Fruit fly (Drosophila melanogaster) whole organism, prepupa: ENCODE data around the gene CG46280.

Experiments used
- CG11294 ChIP-seq: fragments of 200-800 bp; sonication (Bioruptor generic); IDR thresholded peaks from 2 replicates; pipeline ENCODE4 v1.3.6; 2022; ENCODE audit warnings: missing biosample characterization, missing genetic modification characterization
- CG11762 ChIP-seq: fragments of 200-800 bp; sonication (Bioruptor generic); optimal IDR thresholded peaks from 3 replicates; lab custom pipeline; 2016; ENCODE audit warnings: missing biosample characterization, missing genetic modification characterization; ENCODE audit not compliant: insufficient read depth
- CG15336 ChIP-seq: fragments of 200-800 bp; sonication (Bioruptor generic); IDR thresholded peaks from 2 replicates; pipeline ENCODE4 v1.3.6; 2022; ENCODE audit warnings: missing biosample characterization, missing genetic modification characterization
- CG3032 ChIP-seq: fragments of 200-800 bp; optimal IDR thresholded peaks from 2 replicates; lab custom pipeline; 2019; ENCODE audit warnings: missing biosample characterization, mild to moderate bottlenecking, missing genetic modification characterization, moderate library complexity
- CG31627 ChIP-seq: fragments of 200-800 bp; sonication (Bioruptor generic); optimal IDR thresholded peaks from 3 replicates; lab custom pipeline; 2016; ENCODE audit warnings: missing biosample characterization, missing genetic modification characterization
- CG32006 ChIP-seq: fragments of 200-800 bp; sonication (Bioruptor generic); optimal IDR thresholded peaks from 3 replicates; lab custom pipeline; 2017; ENCODE audit warnings: missing biosample characterization, mild to moderate bottlenecking, missing genetic modification characterization
- CG3919 ChIP-seq: fragments of 200-800 bp; sonication (Bioruptor generic); optimal IDR thresholded peaks from 3 replicates; lab custom pipeline; 2016; ENCODE audit warnings: missing biosample characterization, missing genetic modification characterization
- CG4318 ChIP-seq: fragments of 200-800 bp; sonication (Bioruptor generic); optimal IDR thresholded peaks from 3 replicates; lab custom pipeline; 2017; ENCODE audit warnings: missing biosample characterization, mild to moderate bottlenecking, missing genetic modification characterization
- CG6163 ChIP-seq: fragments of 200-800 bp; sonication (Bioruptor generic); IDR thresholded peaks from 3 replicates; pipeline ENCODE4 v1.3.6; 2022; ENCODE audit warnings: missing biosample characterization, missing genetic modification characterization
- CG6792 ChIP-seq: fragments of 200-800 bp; sonication (Bioruptor generic); optimal IDR thresholded peaks from 3 replicates; lab custom pipeline; 2016; ENCODE audit warnings: missing biosample characterization, missing genetic modification characterization
- CG8319 ChIP-seq: fragments of 200-800 bp; sonication (Bioruptor generic); optimal IDR thresholded peaks from 3 replicates; lab custom pipeline; 2016; ENCODE audit warnings: missing biosample characterization, missing genetic modification characterization
- CG8632 ChIP-seq: fragments of 200-800 bp; sonication (Bioruptor generic); optimal IDR thresholded peaks from 3 replicates; lab custom pipeline; 2016; ENCODE audit warnings: missing biosample characterization, missing genetic modification characterization
- CG9139 ChIP-seq: fragments of 200-800 bp; sonication (Bioruptor generic); optimal IDR thresholded peaks from 3 replicates; lab custom pipeline; 2017; ENCODE audit warnings: missing biosample characterization, mild to moderate bottlenecking, missing genetic modification characterization
- Eip78C ChIP-seq: fragments of 200-800 bp; sonication (Bioruptor generic); peaks from one replicate; lab custom pipeline; 2016; ENCODE audit warnings: missing biosample characterization, missing genetic modification characterization
- Ets96B ChIP-seq: fragments of 200-800 bp; optimal IDR thresholded peaks from 2 replicates; lab custom pipeline; 2019; ENCODE audit warnings: missing biosample characterization, mild to moderate bottlenecking, missing genetic modification characterization, moderate library complexity
- Gug ChIP-seq: fragments of 200-800 bp; sonication (Bioruptor generic); IDR thresholded peaks from 2 replicates; pipeline ENCODE4 v1.3.6; 2022; ENCODE audit warnings: missing biosample characterization, missing genetic modification characterization
- Met ChIP-seq: fragments of 200-800 bp; sonication (Bioruptor generic); optimal IDR thresholded peaks from 3 replicates; lab custom pipeline; 2016; ENCODE audit warnings: missing biosample characterization, missing genetic modification characterization
- OdsH ChIP-seq: fragments of 200-800 bp; sonication (Bioruptor generic); optimal IDR thresholded peaks from 3 replicates; lab custom pipeline; 2016; ENCODE audit warnings: missing biosample characterization, missing genetic modification characterization
- Sox14 ChIP-seq: fragments of 200-800 bp; sonication (Bioruptor generic); optimal IDR thresholded peaks from 3 replicates; lab custom pipeline; 2016; ENCODE audit warnings: missing biosample characterization, missing genetic modification characterization
- cyc ChIP-seq: fragments of 200-800 bp; sonication (Bioruptor generic); optimal IDR thresholded peaks from 3 replicates; lab custom pipeline; 2016; ENCODE audit warnings: missing biosample characterization, missing genetic modification characterization
- dac ChIP-seq: fragments of 200-800 bp; sonication (Bioruptor generic); optimal IDR thresholded peaks from 2 replicates; lab custom pipeline; 2017; ENCODE audit warnings: missing biosample characterization, mild to moderate bottlenecking, missing genetic modification characterization
- eg ChIP-seq: fragments of 200-800 bp; sonication (Bioruptor generic); IDR thresholded peaks from 3 replicates; pipeline ENCODE4 v1.3.6; 2022; ENCODE audit warnings: missing biosample characterization, missing genetic modification characterization
- esn ChIP-seq: fragments of 200-800 bp; sonication (Bioruptor generic); optimal IDR thresholded peaks from 2 replicates; lab custom pipeline; 2016; ENCODE audit warnings: missing biosample characterization, mild to moderate bottlenecking, missing genetic modification characterization, moderate library complexity
- fd85E ChIP-seq: fragments of 200-800 bp; sonication (Bioruptor generic); optimal IDR thresholded peaks from 3 replicates; lab custom pipeline; 2016; ENCODE audit warnings: missing biosample characterization, missing genetic modification characterization
- fkh ChIP-seq: fragments of 200-800 bp; sonication (Bioruptor generic); optimal IDR thresholded peaks from 3 replicates; lab custom pipeline; 2017; ENCODE audit warnings: missing biosample characterization, mild to moderate bottlenecking, missing genetic modification characterization, moderate library complexity
- lz ChIP-seq: fragments of 200-800 bp; sonication (Bioruptor generic); optimal IDR thresholded peaks from 3 replicates; lab custom pipeline; 2016; ENCODE audit warnings: missing biosample characterization, missing genetic modification characterization
- net ChIP-seq: fragments of 200-800 bp; sonication (Bioruptor generic); optimal IDR thresholded peaks from 3 replicates; lab custom pipeline; 2016; ENCODE audit warnings: missing biosample characterization, missing genetic modification characterization
- pdm3 ChIP-seq: fragments of 200-800 bp; sonication (Bioruptor generic); optimal IDR thresholded peaks from 3 replicates; lab custom pipeline; 2016; ENCODE audit warnings: missing biosample characterization, missing genetic modification characterization
- salr ChIP-seq, 2 experiments: fragments of 200-800 bp; sonication (Bioruptor generic); optimal IDR thresholded peaks; 3 replicates each; lab custom pipeline; 2016 to 2018; ENCODE audit warnings: missing biosample characterization in 2 of 2, missing genetic modification characterization in 2 of 2, mild to moderate bottlenecking in 1 of 2
- spab ChIP-seq: fragments of 200-800 bp; sonication (Bioruptor generic); optimal IDR thresholded peaks from 2 replicates; lab custom pipeline; 2017; ENCODE audit warnings: missing biosample characterization, mild to moderate bottlenecking, missing genetic modification characterization, missing genetic modification reagents
- ss ChIP-seq, 2 experiments: fragments of 200-800 bp; sonication (Bioruptor generic); optimal IDR thresholded peaks; 2 replicates in 1 of 2; 3 replicates in 1 of 2; lab custom pipeline; 2017 to 2018; ENCODE audit warnings: mild to moderate bottlenecking in 2 of 2, missing biosample characterization in 2 of 2, missing genetic modification characterization in 2 of 2, moderate library complexity in 1 of 2
- svp ChIP-seq: fragments of 200-800 bp; sonication (Bioruptor generic); peaks from one replicate; lab custom pipeline; 2016; ENCODE audit warnings: missing biosample characterization, missing genetic modification characterization
- topi ChIP-seq: fragments of 200-800 bp; sonication (Bioruptor generic); optimal IDR thresholded peaks from 3 replicates; lab custom pipeline; 2016; ENCODE audit warnings: missing biosample characterization, missing genetic modification characterization

CG46280 gene

dm6 chr3R:13065180-13065757 lies 34.8 kb upstream of the CG46280 start:
- no peak for TF ChIP-seq fd85E (GFP tag; lab: Kevin White, UChicago)
- TF ChIP-seq CG9139 (GFP tag; lab: Kevin White, UChicago): no peak
- TF ChIP-seq fkh: peak; percentile 21
- no peak for TF ChIP-seq esn (GFP tag; lab: Kevin White, UChicago)
- TF ChIP-seq Gug (GFP tag; lab: Robert Waterston, UW): no peak
- no peak for TF ChIP-seq lz
- no peak for TF ChIP-seq spab (GFP tag; lab: Kevin White, UChicago)
- TF ChIP-seq Met (GFP tag; lab: Kevin White, UChicago): no peak

DNA sequence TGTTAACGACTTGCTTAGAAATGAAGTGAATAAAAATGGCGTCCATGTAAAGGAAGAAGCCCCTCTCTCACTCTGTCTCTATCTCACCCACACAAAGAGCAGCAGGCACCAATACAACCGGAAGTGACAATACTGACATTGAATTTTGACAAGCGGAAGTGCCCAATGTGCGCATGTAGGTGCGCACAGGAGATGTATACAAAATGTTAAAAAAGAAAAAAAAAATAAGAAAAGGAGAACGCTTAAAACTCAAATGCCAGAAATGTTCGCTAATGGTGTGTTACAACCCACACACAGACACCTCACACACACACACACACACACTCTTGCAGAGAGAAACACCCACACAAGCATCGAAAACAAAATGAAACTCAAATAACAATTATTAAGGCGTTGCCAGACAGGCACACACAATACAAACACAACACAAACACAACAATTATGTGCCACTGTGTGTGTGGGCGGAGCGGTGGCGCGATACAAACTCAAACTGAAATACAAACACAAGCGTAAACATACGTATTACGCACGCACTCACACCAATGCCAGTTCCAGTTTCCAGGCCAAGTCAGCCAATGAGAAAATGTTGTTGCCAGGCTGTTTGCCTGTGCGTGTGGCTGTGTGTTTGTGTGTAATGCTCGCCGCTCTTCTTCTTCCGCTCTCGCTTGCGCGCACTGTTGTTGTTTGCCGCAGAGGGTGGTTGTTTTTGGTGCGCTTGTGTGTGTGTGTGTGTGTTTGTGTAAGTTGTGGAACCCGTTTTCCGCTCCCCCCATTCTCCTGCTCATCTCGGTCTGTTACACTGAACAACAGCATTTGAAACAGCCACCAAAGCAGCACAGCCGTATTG lies 33.5 kb upstream of the CG46280 start:
- TF ChIP-seq CG11294 (GFP tag; lab: Robert Waterston, UW): no peak
- TF ChIP-seq net (GFP tag; lab: Kevin White, UChicago): no peak
- no peak for TF ChIP-seq CG31627 (GFP tag; lab: Kevin White, UChicago)
- no peak for TF ChIP-seq esn (GFP tag; lab: Kevin White, UChicago)
- peak; percentile 25; the same call in 1 of the 3 replicates for TF ChIP-seq CG6163 (GFP tag; lab: Robert Waterston, UW)
- TF ChIP-seq salr (GFP tag; optimal IDR thresholded peaks at IDR 0.05; lab: Kevin White, UChicago): no peak
- peak; percentile 8; the same call in 1 of the 3 replicates for TF ChIP-seq eg (GFP tag; lab: Robert Waterston, UW)
- no peak for TF ChIP-seq CG8632 (GFP tag; lab: Kevin White, UChicago)
- TF ChIP-seq Gug (GFP tag; lab: Robert Waterston, UW): no peak
- TF ChIP-seq svp: no peak
- TF ChIP-seq CG4318 (GFP tag; lab: Kevin White, UChicago): no peak
- peak; percentile 49 for TF ChIP-seq CG32006
- TF ChIP-seq CG8319 (GFP tag; lab: Kevin White, UChicago): no peak
- peak; percentile 48 for TF ChIP-seq Eip78C (GFP tag; lab: Kevin White, UChicago)
- TF ChIP-seq fkh: peak; percentile 96
- no peak for TF ChIP-seq cyc (GFP tag; lab: Kevin White, UChicago)
- peak; percentile 36 to 54 for TF ChIP-seq ss (GFP tag; optimal IDR thresholded peaks at IDR 0.05; lab: Kevin White, UChicago)
- TF ChIP-seq Ets96B (tag; lab: Kevin White, UChicago): no peak
- no peak for TF ChIP-seq Met (GFP tag; lab: Kevin White, UChicago)
- no peak for TF ChIP-seq CG3032 (tag; lab: Kevin White, UChicago)
- peak; percentile 3 for TF ChIP-seq CG6792 (GFP tag; lab: Kevin White, UChicago)
- TF ChIP-seq Sox14 (GFP tag; lab: Kevin White, UChicago): no peak
- TF ChIP-seq, all 60 proteins: peak for 7

DNA sequence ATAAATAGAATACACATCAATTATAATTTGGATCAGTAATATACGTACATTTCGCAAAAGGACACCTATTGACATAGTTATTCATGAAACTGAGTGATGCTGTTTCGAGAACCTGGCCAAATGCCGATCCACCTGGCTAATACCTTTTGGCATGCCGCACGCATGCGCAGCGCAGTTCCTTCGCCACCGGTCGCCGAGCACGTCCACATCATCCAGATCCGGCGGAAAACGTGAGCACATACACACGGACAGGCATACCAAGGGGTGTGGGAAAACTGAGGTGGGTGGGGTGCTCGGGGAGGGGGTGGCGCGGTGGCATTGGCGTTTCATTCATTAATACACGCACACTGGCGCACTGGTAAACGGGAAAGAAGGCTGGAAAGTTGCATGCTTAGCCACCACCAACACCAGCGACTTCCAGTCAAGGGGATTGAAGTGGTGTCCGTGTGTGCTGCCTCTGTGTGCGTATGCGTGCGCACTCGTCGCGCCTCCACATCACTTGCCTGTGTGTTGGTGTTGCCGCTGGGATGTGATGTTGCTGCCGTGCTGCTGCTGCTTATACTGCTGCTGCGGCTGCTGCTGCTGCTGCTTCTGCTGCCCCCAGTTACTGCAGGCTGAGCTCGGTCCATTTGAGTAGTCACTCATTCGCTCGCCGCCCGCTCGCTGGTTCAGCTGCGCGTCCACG lies 26.8 kb upstream of the CG46280 start, which contains the start of gene sim:
Gene sim (plus strand): TSS at position 635 of the 685 bp plus-strand sequence.
- no peak for TF ChIP-seq Ets96B (tag; lab: Kevin White, UChicago)
- no peak for TF ChIP-seq topi
- peak in 1 of 2 experiments; percentile 42 for TF ChIP-seq ss (GFP tag; optimal IDR thresholded peaks at IDR 0.05; lab: Kevin White, UChicago)
- 0 out of 3 replicates have a peak, but pooled peaks have one; percentile 28 for TF ChIP-seq eg (GFP tag; lab: Robert Waterston, UW)
- no peak for TF ChIP-seq CG11762 (GFP tag; lab: Kevin White, UChicago)
- TF ChIP-seq CG3919 (GFP tag; lab: Kevin White, UChicago): peak; percentile 46
- no peak for TF ChIP-seq fkh
- no peak for TF ChIP-seq dac (GFP tag; lab: Kevin White, UChicago)
- TF ChIP-seq spab (GFP tag; lab: Kevin White, UChicago): no peak
- no peak for TF ChIP-seq Met (GFP tag; lab: Kevin White, UChicago)

- no peak for TF ChIP-seq OdsH (GFP tag; lab: Kevin White, UChicago)
- TF ChIP-seq topi: no peak
- no peak for TF ChIP-seq esn (GFP tag; lab: Kevin White, UChicago)
- no peak for TF ChIP-seq CG3919 (GFP tag; lab: Kevin White, UChicago)
- no peak for TF ChIP-seq CG11294 (GFP tag; lab: Robert Waterston, UW)
- no peak for TF ChIP-seq pdm3 (GFP tag; lab: Kevin White, UChicago)
- no peak for TF ChIP-seq fd85E (GFP tag; lab: Kevin White, UChicago)
- TF ChIP-seq CG6792 (GFP tag; lab: Kevin White, UChicago): no peak
- no peak for TF ChIP-seq Met (GFP tag; lab: Kevin White, UChicago)
- TF ChIP-seq CG15336 (GFP tag; lab: Robert Waterston, UW): no peak
- no peak for TF ChIP-seq eg (GFP tag; lab: Robert Waterston, UW)
- TF ChIP-seq CG4318 (GFP tag; lab: Kevin White, UChicago): no peak
- TF ChIP-seq, all 60 proteins: peak for 0
Observed at dm6 chr3R:13056553-13056952, 26.1 kb upstream of the CG46280 start.
